Worm (Caenorhabditis elegans): ENCODE measurements around the gene Y45F10D.15.

DNA sequence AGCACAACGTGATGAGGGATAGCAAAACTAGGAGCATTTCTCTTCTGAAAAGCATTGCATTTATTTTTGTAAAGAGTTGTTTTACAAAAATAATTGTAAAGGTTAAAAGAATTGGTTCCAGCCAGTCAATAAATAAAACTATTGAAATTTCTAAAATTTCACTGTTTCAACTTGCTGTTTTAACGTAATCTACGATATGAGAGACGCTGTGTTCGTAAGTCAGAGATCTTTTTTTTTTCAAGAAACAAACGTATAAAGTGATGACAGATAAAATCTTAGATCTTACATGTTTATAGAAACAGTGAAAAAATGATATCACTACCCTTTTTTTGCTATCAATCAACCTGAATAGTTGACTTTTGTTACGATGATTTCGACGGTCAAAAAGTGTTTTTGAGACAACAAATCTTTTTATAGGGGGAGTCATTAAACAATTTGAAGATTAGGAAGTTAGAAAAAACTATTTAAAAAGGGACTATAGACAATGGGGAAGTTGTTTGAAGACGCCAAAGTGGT is 22.8 kb downstream of the Y45F10D.15 start, which contains the start of gene Y45F10D.6:
- no peak for TF ChIP-seq mbf-1 (tag; optimal IDR thresholded peaks at IDR 0.05)
- TF ChIP-seq nhr-12 (tag; optimal IDR thresholded peaks at IDR 0.05) = no peak
- TF ChIP-seq sem-4 (tag; optimal IDR thresholded peaks at IDR 0.05) = no peak
- no peak for TF ChIP-seq lsy-2 (tag; optimal IDR thresholded peaks at IDR 0.05)
- TF ChIP-seq egl-27 (tag; optimal IDR thresholded peaks at IDR 0.05) = no peak
- TF ChIP-seq snpc-4 (tag; optimal IDR thresholded peaks at IDR 0.05) = no peak
- TF ChIP-seq ama-1 (optimal IDR thresholded peaks at IDR 0.05) = no peak
- TF ChIP-seq nhr-25 (tag; optimal IDR thresholded peaks at IDR 0.05) = no peak
- no peak for TF ChIP-seq dmd-4 (tag; optimal IDR thresholded peaks at IDR 0.05)
- no peak for TF ChIP-seq skn-1 (tag; optimal IDR thresholded peaks at IDR 0.05)
- no peak for TF ChIP-seq unc-39 (tag; optimal IDR thresholded peaks at IDR 0.05)
- TF ChIP-seq crh-2 (tag; optimal IDR thresholded peaks at IDR 0.05) = no peak
- TF ChIP-seq fos-1 (tag; optimal IDR thresholded peaks at IDR 0.05) = no peak
- TF ChIP-seq elt-1 (tag; optimal IDR thresholded peaks at IDR 0.05) = no peak
